Worm (Caenorhabditis elegans): ENCODE measurements around the gene clec-234.

DNA sequence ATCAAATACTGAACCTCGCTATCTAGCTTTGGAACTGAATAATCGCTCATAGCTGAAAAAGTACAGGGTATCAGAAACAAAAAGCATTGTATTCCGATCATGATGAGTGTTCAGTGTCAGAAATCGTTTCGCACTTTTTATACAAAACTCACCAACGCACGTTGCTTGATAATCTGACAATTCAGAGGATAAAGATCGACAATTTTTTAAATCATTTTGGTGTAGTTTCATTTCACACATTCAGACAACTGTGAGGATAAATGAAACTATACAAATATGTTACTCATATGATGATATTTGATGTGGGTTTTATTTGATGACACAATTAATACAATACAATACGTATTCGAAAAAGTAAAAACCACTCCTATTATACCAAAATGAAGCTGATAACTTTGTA, 49.7 kb upstream of the clec-234 start, which contains the start of gene F57E7.2:
- TF ChIP-seq flt-1 (GFP tag; IDR thresholded peaks at IDR 0.05), result no peak
- no peak for TF ChIP-seq tbx-11 (GFP tag; IDR thresholded peaks at IDR 0.05)
- no peak for TF ChIP-seq aly-1 (tag; optimal IDR thresholded peaks at IDR 0.05)
- TF ChIP-seq ets-7 (tag; optimal IDR thresholded peaks at IDR 0.05), result no peak
- TF ChIP-seq ama-1 (optimal IDR thresholded peaks at IDR 0.05), result no peak
- no peak for TF ChIP-seq hmg-4 (GFP tag; optimal IDR thresholded peaks at IDR 0.05)
- no peak for TF ChIP-seq hmbx-1 (tag; optimal IDR thresholded peaks at IDR 0.05)
- no peak for TF ChIP-seq pes-1 (GFP tag; IDR thresholded peaks at IDR 0.05)
- no peak for TF ChIP-seq hnd-1 (tag; optimal IDR thresholded peaks at IDR 0.05)
- TF ChIP-seq sea-1 (GFP tag; conservative IDR thresholded peaks at IDR 0.05), result no peak
